Worm (Caenorhabditis elegans): Measurements from ENCODE around the gene W02H3.3.

- TF ChIP-seq B0310.2 (tag; optimal IDR thresholded peaks at IDR 0.05) = peak; percentile 65
- TF ChIP-seq ceh-13 (GFP tag; optimal IDR thresholded peaks at IDR 0.05) = peak; percentile 74
- no peak for TF ChIP-seq ama-1 (optimal IDR thresholded peaks at IDR 0.05)
- peak; percentile 88 for TF ChIP-seq flt-1 (GFP tag; IDR thresholded peaks at IDR 0.05)
- TF ChIP-seq hmbx-1 (tag; optimal IDR thresholded peaks at IDR 0.05) = peak; percentile 51
- TF ChIP-seq F13C5.2 (tag; optimal IDR thresholded peaks at IDR 0.05) = peak; percentile 89
- peak; percentile 77 for TF ChIP-seq ceh-36 (tag; optimal IDR thresholded peaks at IDR 0.05)
- TF ChIP-seq hmg-4 (GFP tag; optimal IDR thresholded peaks at IDR 0.05) = no peak
- peak; percentile 54 for TF ChIP-seq tra-4 (tag; optimal IDR thresholded peaks at IDR 0.05)
- TF ChIP-seq scrt-1 (GFP tag; IDR thresholded peaks at IDR 0.05) = no peak; the same call in 1 of the 2 replicates
- peak; percentile 85 for TF ChIP-seq tbx-11 (GFP tag; IDR thresholded peaks at IDR 0.05)
- peak; percentile 59 for TF ChIP-seq ets-7 (tag; optimal IDR thresholded peaks at IDR 0.05)
- peak; percentile 93 for TF ChIP-seq aly-1 (tag; optimal IDR thresholded peaks at IDR 0.05)
- peak; percentile 67 for TF ChIP-seq hnd-1 (tag; optimal IDR thresholded peaks at IDR 0.05)
Observed at ce11 chrX:11095480-11095879, 2.5 kb downstream of the W02H3.3 start.

Measured in whole organism, early embryonic.